Worm (Caenorhabditis elegans): ENCODE data around the gene Y73F8A.12.

ce11 chrIV:15321279-15321678, 9.8 kb upstream of the Y73F8A.12 start, which contains the start of gene Y73F8A.15:
- no peak for TF ChIP-seq nhr-48 (tag; optimal IDR thresholded peaks at IDR 0.05)
- TF ChIP-seq unc-62 (GFP tag; optimal IDR thresholded peaks at IDR 0.05 in 1 of 2), result no peak
- TF ChIP-seq unc-62 (tag; optimal IDR thresholded peaks at IDR 0.05), result no peak

Measured in whole organism, L4 larva.